Fruit fly (Drosophila melanogaster): ENCODE measurements around the gene CG31915.

CG31915 gene

DNA sequence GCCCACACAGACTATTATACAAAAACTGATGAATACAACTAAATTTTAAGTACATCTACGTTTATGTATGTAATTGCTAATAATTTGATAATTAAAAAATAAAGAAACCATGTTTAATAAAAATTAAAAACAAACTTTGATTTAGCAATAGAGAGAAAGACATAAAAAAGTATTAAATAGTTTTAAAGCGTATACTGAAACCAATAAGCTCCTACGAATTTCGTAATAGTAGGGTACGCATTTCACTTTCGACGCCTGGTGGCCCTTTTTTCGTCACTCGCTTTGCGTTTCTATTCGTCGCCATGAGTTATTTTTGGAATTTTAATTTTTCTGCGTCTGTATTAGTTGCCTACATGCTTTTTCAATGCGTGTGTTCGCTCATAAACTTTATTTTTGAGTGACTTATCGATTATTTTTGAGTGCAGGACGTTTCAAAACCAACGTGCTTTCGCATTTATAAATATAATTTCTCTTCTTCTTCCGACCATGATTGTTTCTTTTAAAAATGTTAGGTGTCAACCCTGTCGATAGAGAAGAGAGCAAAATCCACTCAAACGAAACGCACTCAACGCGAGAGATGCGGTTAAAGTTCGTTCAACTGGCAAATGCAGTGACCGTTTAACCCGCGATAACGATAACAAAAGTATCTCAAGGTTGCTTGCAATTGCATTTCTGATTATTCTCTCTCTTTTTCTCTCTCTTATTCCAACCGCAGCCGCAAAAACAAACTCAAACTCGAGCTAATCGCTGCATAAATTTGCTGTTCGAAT lies 18.8 kb downstream of the CG31915 start, which contains the start of gene Oscillin (continued):
- TF ChIP-seq CG10209 (GFP tag; optimal IDR thresholded peaks at IDR 0.05): peak; percentile 77
- TF ChIP-seq CG8478 (optimal IDR thresholded peaks at IDR 0.05): no peak
- TF ChIP-seq pho (GFP tag; optimal IDR thresholded peaks at IDR 0.05): peak; percentile 30
- peak; percentile 89 for TF ChIP-seq dmrt99B (tag; optimal IDR thresholded peaks at IDR 0.05)
- peak; percentile 84 for TF ChIP-seq CG11456 (GFP tag; IDR thresholded peaks at IDR 0.05)
- no peak for TF ChIP-seq CG9876 (GFP tag; optimal IDR thresholded peaks at IDR 0.05)
- no peak for TF ChIP-seq p53 (GFP tag; optimal IDR thresholded peaks at IDR 0.05)
- TF ChIP-seq CG14014 (GFP tag; IDR thresholded peaks at IDR 0.05): peak; percentile 91
- peak; percentile 66 for TF ChIP-seq nau (GFP tag; optimal IDR thresholded peaks at IDR 0.05)
- TF ChIP-seq CG11085 (GFP tag; IDR thresholded peaks at IDR 0.05): peak; percentile 71
- peak; percentile 66 for TF ChIP-seq esg (GFP tag; conservative IDR thresholded peaks at IDR 0.05)
- TF ChIP-seq ase (GFP tag; IDR thresholded peaks at IDR 0.05): peak; percentile 79
- TF ChIP-seq pum (GFP tag; optimal IDR thresholded peaks at IDR 0.05): peak; percentile 13
- TF ChIP-seq B-H1 (GFP tag; IDR thresholded peaks at IDR 0.05): peak; percentile 72; the same call in 2 of the 3 replicates
- peak; percentile 25 for TF ChIP-seq Camta (GFP tag; optimal IDR thresholded peaks at IDR 0.05)
- no peak for TF ChIP-seq CG12942 (GFP tag; optimal IDR thresholded peaks at IDR 0.05)
- TF ChIP-seq yki (optimal IDR thresholded peaks at IDR 0.05): no peak
- TF ChIP-seq Taf1 (GFP tag; IDR thresholded peaks at IDR 0.05): peak; percentile 70
- TF ChIP-seq ac (GFP tag; optimal IDR thresholded peaks at IDR 0.05): no peak
- TF ChIP-seq cato (GFP tag; optimal IDR thresholded peaks at IDR 0.05; ENCODE audit: borderline replicate concordance): no peak
- TF ChIP-seq disco-r (GFP tag; optimal IDR thresholded peaks at IDR 0.05): no peak
- no peak for TF ChIP-seq Lim3 (GFP tag; IDR thresholded peaks at IDR 0.05)
- peak; percentile 58 for TF ChIP-seq gem (tag; optimal IDR thresholded peaks at IDR 0.05)
- TF ChIP-seq HLH4C (GFP tag; IDR thresholded peaks at IDR 0.05; ENCODE audit: partially characterized antibody): peak; percentile 84
- TF ChIP-seq ab (GFP tag; optimal IDR thresholded peaks at IDR 0.05): no peak
- peak; percentile 65 for TF ChIP-seq CG4820 (GFP tag; optimal IDR thresholded peaks at IDR 0.05)
- peak; percentile 35 for TF ChIP-seq CG7271 (tag; optimal IDR thresholded peaks at IDR 0.05)
- peak; percentile 67 for TF ChIP-seq onecut (GFP tag; IDR thresholded peaks at IDR 0.05)
- TF ChIP-seq CG31441 (GFP tag; IDR thresholded peaks at IDR 0.05): peak; percentile 92
- peak; percentile 71 for TF ChIP-seq CG13894 (tag; optimal IDR thresholded peaks at IDR 0.05)
- peak in 1 of 2 experiments; percentile 96 for TF ChIP-seq Hr78 (GFP tag; optimal IDR thresholded peaks at IDR 0.05)
- no peak for TF ChIP-seq cad (GFP tag; optimal IDR thresholded peaks at IDR 0.05)
- peak; percentile 86 for TF ChIP-seq Meics (GFP tag; optimal IDR thresholded peaks at IDR 0.05)
- TF ChIP-seq CG8089 (GFP tag; optimal IDR thresholded peaks at IDR 0.05): no peak
- TF ChIP-seq Dek (tag; optimal IDR thresholded peaks at IDR 0.05): peak; percentile 58
- peak; percentile 34 for TF ChIP-seq MTF-1 (GFP tag; optimal IDR thresholded peaks at IDR 0.05; ENCODE audit: borderline replicate concordance)
- TF ChIP-seq Hr3 (GFP tag; optimal IDR thresholded peaks at IDR 0.05): no peak
- no peak for TF ChIP-seq Neu2 (GFP tag; optimal IDR thresholded peaks at IDR 0.05; ENCODE audit: borderline replicate concordance)
- TF ChIP-seq Sox102F (GFP tag; optimal IDR thresholded peaks at IDR 0.05): peak; percentile 91
- peak; percentile 62 for TF ChIP-seq CG6765 (GFP tag; optimal IDR thresholded peaks at IDR 0.05)
- TF ChIP-seq CG6683 (GFP tag; optimal IDR thresholded peaks at IDR 0.05): peak; percentile 74
- peak; percentile 66 for TF ChIP-seq NfI (GFP tag; optimal IDR thresholded peaks at IDR 0.05)
- TF ChIP-seq tup (GFP tag; optimal IDR thresholded peaks at IDR 0.05): no peak
- TF ChIP-seq Deaf1 (tag; optimal IDR thresholded peaks at IDR 0.05): peak; percentile 69
- TF ChIP-seq sima (GFP tag; optimal IDR thresholded peaks at IDR 0.05): no peak
- peak; percentile 77 for TF ChIP-seq CG9215 (GFP tag; IDR thresholded peaks at IDR 0.05)
- TF ChIP-seq ERR (GFP tag; optimal IDR thresholded peaks at IDR 0.05): peak; percentile 43
- TF ChIP-seq fd3F (GFP tag; optimal IDR thresholded peaks at IDR 0.05): peak; percentile 74
- TF ChIP-seq seq (GFP tag; IDR thresholded peaks at IDR 0.05): no peak; the same call in none of the 2 replicates
- peak; percentile 88 for TF ChIP-seq psq (GFP tag; optimal IDR thresholded peaks at IDR 0.05)
